Worm (Caenorhabditis elegans) whole organism, early embryonic: Measurements from ENCODE around the gene irld-66.
A peak's percentile ranks its signal among the peaks of the same experiment; 100 is the strongest.

Source experiments
- B0310.2 ChIP-seq: sonication (generic microtip); optimal IDR thresholded peaks from 2 replicates; lab custom pipeline; 2016; ENCODE audit warnings: mild to moderate bottlenecking, missing genetic modification characterization, missing compliant biosample characterization
- F13C5.2 ChIP-seq: sonication (generic microtip); optimal IDR thresholded peaks from 2 replicates; lab custom pipeline; 2017; ENCODE audit warnings: mild to moderate bottlenecking, missing genetic modification characterization, inconsistent platforms, missing compliant biosample characterization
- aly-1 ChIP-seq: sonication (generic microtip); optimal IDR thresholded peaks from 2 replicates; lab custom pipeline; 2016; ENCODE audit warnings: missing genetic modification characterization, missing compliant biosample characterization
- ama-1 ChIP-seq: fragments of 150-350 bp; optimal IDR thresholded peaks from 2 replicates; lab custom pipeline; 2014
- ceh-13 ChIP-seq: fragments of 200-800 bp; sonication (Bioruptor generic); optimal IDR thresholded peaks from 2 replicates; lab custom pipeline; 2018; ENCODE audit warnings: mild to moderate bottlenecking, missing genetic modification characterization, missing compliant biosample characterization
- ceh-36 ChIP-seq: sonication (generic microtip); optimal IDR thresholded peaks from 2 replicates; lab custom pipeline; 2016; ENCODE audit warnings: missing genetic modification characterization, inconsistent platforms, missing compliant biosample characterization
- ets-7 ChIP-seq: sonication (generic microtip); optimal IDR thresholded peaks from 2 replicates; lab custom pipeline; 2016; ENCODE audit warnings: missing genotype, missing genetic modification characterization, missing compliant biosample characterization
- flt-1 ChIP-seq: fragments of 200-800 bp; sonication (Bioruptor generic); IDR thresholded peaks from 2 replicates; pipeline ENCODE4 v1.3.6; 2022; ENCODE audit warnings: missing genetic modification characterization, missing compliant biosample characterization
- hmbx-1 ChIP-seq: sonication (generic microtip); optimal IDR thresholded peaks from 2 replicates; lab custom pipeline; 2016; ENCODE audit warnings: mild to moderate bottlenecking, missing genetic modification characterization, missing compliant biosample characterization
- hmg-4 ChIP-seq: fragments of 200-800 bp; sonication (Bioruptor generic); optimal IDR thresholded peaks from 2 replicates; lab custom pipeline; 2018; ENCODE audit warnings: mild to moderate bottlenecking, missing genetic modification characterization, missing compliant biosample characterization
- hnd-1 ChIP-seq: sonication (generic microtip); optimal IDR thresholded peaks from 2 replicates; lab custom pipeline; 2016; ENCODE audit warnings: missing genetic modification characterization, missing compliant biosample characterization
- pes-1 ChIP-seq: fragments of 200-800 bp; sonication (Bioruptor generic); IDR thresholded peaks from 2 replicates; pipeline ENCODE4 v1.3.6; 2022; ENCODE audit warnings: missing genetic modification reagents, missing genetic modification characterization, missing compliant biosample characterization
- scrt-1 ChIP-seq: fragments of 200-800 bp; sonication (Bioruptor generic); IDR thresholded peaks from 2 replicates; pipeline ENCODE4 v1.3.6; 2022; ENCODE audit warnings: missing genetic modification characterization, missing compliant biosample characterization
- sea-1 ChIP-seq: fragments of 200-800 bp; sonication (Bioruptor generic); conservative IDR thresholded peaks from 2 replicates; pipeline ENCODE4 v1.3.6; 2022; ENCODE audit warnings: missing genetic modification characterization, missing compliant biosample characterization
- tbx-11 ChIP-seq: fragments of 200-800 bp; sonication (Bioruptor generic); IDR thresholded peaks from 2 replicates; pipeline ENCODE4 v1.3.6; 2022; ENCODE audit warnings: missing genetic modification characterization, missing compliant biosample characterization
- tbx-37 ChIP-seq: fragments of 200-800 bp; sonication (Bioruptor generic); conservative IDR thresholded peaks from 2 replicates; pipeline ENCODE4 v1.3.6; 2022; ENCODE audit warnings: missing genetic modification reagents, missing genetic modification characterization, missing compliant biosample characterization
- tra-4 ChIP-seq: sonication (generic microtip); optimal IDR thresholded peaks from 2 replicates; lab custom pipeline; 2017; ENCODE audit warnings: missing genetic modification characterization, missing compliant biosample characterization

The irld-66 gene

ce11 chrII:2979061-2979460 is 38.4 kb upstream of the irld-66 start:
- TF ChIP-seq ceh-36 (tag; lab: Kevin White, UChicago) (peak; percentile 95), scrt-1 (no peak)

ce11 chrII:2977652-2978051 is 37.0 kb upstream of the irld-66 start:
- TF ChIP-seq hmg-4 (GFP tag; lab: Kevin White, UChicago) (no peak), F13C5.2 (no peak), ceh-13 (GFP tag; lab: Kevin White, UChicago) (no peak), hnd-1 (tag; lab: Kevin White, UChicago) (no peak), ceh-36 (tag; lab: Kevin White, UChicago) (no peak), tbx-11 (GFP tag; lab: Robert Waterston, UW) (no peak), ets-7 (tag; lab: Kevin White, UChicago) (no peak), ama-1 (lab: Kevin White, UChicago) (no peak), flt-1 (GFP tag; lab: Robert Waterston, UW) (no peak), sea-1 (GFP tag; lab: Robert Waterston, UW) (no peak), pes-1 (GFP tag; lab: Robert Waterston, UW) (no peak), tbx-37 (GFP tag; lab: Robert Waterston, UW) (no peak), tra-4 (tag; lab: Kevin White, UChicago) (no peak), hmbx-1 (tag; lab: Kevin White, UChicago) (no peak), B0310.2 (tag; lab: Kevin White, UChicago) (no peak), aly-1 (no peak), scrt-1 (no peak)

- TF ChIP-seq sea-1 (GFP tag; lab: Robert Waterston, UW) (no peak), ama-1 (lab: Kevin White, UChicago) (no peak), ceh-36 (tag; lab: Kevin White, UChicago) (no peak), B0310.2 (tag; lab: Kevin White, UChicago) (no peak), tbx-37 (GFP tag; lab: Robert Waterston, UW) (no peak), hmg-4 (GFP tag; lab: Kevin White, UChicago) (no peak), tra-4 (tag; lab: Kevin White, UChicago) (no peak), tbx-11 (GFP tag; lab: Robert Waterston, UW) (no peak), F13C5.2 (no peak), hnd-1 (tag; lab: Kevin White, UChicago) (no peak), scrt-1 (no peak), aly-1 (no peak), flt-1 (GFP tag; lab: Robert Waterston, UW) (no peak), hmbx-1 (tag; lab: Kevin White, UChicago) (no peak), ets-7 (tag; lab: Kevin White, UChicago) (no peak)
Observed at ce11 chrII:2976597-2976996, 36.0 kb upstream of the irld-66 start, which contains the start of gene nhr-88. Gene nhr-88 (plus strand): TSS chrII:2976639.

- no peak for TF ChIP-seq ceh-36 (tag; lab: Kevin White, UChicago)
- no peak for TF ChIP-seq ceh-13 (GFP tag; lab: Kevin White, UChicago)
- TF ChIP-seq ama-1 (lab: Kevin White, UChicago), result no peak
- no peak for TF ChIP-seq scrt-1
- no peak for TF ChIP-seq tra-4 (tag; lab: Kevin White, UChicago)
- no peak for TF ChIP-seq sea-1 (GFP tag; lab: Robert Waterston, UW)
- TF ChIP-seq hnd-1 (tag; lab: Kevin White, UChicago), result no peak
- TF ChIP-seq flt-1 (GFP tag; lab: Robert Waterston, UW), result no peak
- TF ChIP-seq tbx-37 (GFP tag; lab: Robert Waterston, UW), result no peak
- TF ChIP-seq ets-7 (tag; lab: Kevin White, UChicago), result no peak
- no peak for TF ChIP-seq aly-1
- TF ChIP-seq F13C5.2, result no peak
- TF ChIP-seq hmbx-1 (tag; lab: Kevin White, UChicago), result no peak
Observed at ce11 chrII:2975561-2976230, 35.0 kb upstream of the irld-66 start.

- TF ChIP-seq tbx-11 (GFP tag; lab: Robert Waterston, UW) (no peak), pes-1 (GFP tag; lab: Robert Waterston, UW) (0 out of 2 replicates have a peak, but pooled peaks have one; percentile 29), flt-1 (GFP tag; lab: Robert Waterston, UW) (peak; percentile 21; the same call in 1 of the 2 replicates), ama-1 (lab: Kevin White, UChicago) (no peak), hmg-4 (GFP tag; lab: Kevin White, UChicago) (peak; percentile 9), F13C5.2 (peak; percentile 11)
Observed at ce11 chrII:2973940-2974402, 33.3 kb upstream of the irld-66 start.

ce11 chrII:2967064-2967463 is 26.4 kb upstream of the irld-66 start:
- no peak for TF ChIP-seq ama-1 (lab: Kevin White, UChicago)
- TF ChIP-seq F13C5.2, result no peak
- no peak for TF ChIP-seq tra-4 (tag; lab: Kevin White, UChicago)
- TF ChIP-seq flt-1 (GFP tag; lab: Robert Waterston, UW), result no peak
- TF ChIP-seq pes-1 (GFP tag; lab: Robert Waterston, UW), result no peak
- no peak for TF ChIP-seq ceh-13 (GFP tag; lab: Kevin White, UChicago)
- no peak for TF ChIP-seq aly-1
- no peak for TF ChIP-seq tbx-11 (GFP tag; lab: Robert Waterston, UW)
- no peak for TF ChIP-seq B0310.2 (tag; lab: Kevin White, UChicago)
- TF ChIP-seq hnd-1 (tag; lab: Kevin White, UChicago), result no peak
- no peak for TF ChIP-seq tbx-37 (GFP tag; lab: Robert Waterston, UW)
- TF ChIP-seq hmbx-1 (tag; lab: Kevin White, UChicago), result no peak
- TF ChIP-seq sea-1 (GFP tag; lab: Robert Waterston, UW), result no peak
- TF ChIP-seq ets-7 (tag; lab: Kevin White, UChicago), result no peak
- no peak for TF ChIP-seq ceh-36 (tag; lab: Kevin White, UChicago)

- TF ChIP-seq tbx-37 (GFP tag; lab: Robert Waterston, UW) (no peak), tbx-11 (GFP tag; lab: Robert Waterston, UW) (no peak), ets-7 (tag; lab: Kevin White, UChicago) (no peak)
Observed at ce11 chrII:2966350-2966749, 25.7 kb upstream of the irld-66 start.
